Worm (Caenorhabditis elegans) whole organism, early embryonic: ENCODE data around the gene tag-52.

ENCODE experiments used
- B0310.2 ChIP-seq: sonication (generic microtip); optimal IDR thresholded peaks from 2 replicates; lab custom pipeline; 2016; ENCODE audit warnings: mild to moderate bottlenecking, missing genetic modification characterization, missing compliant biosample characterization
- F13C5.2 ChIP-seq: sonication (generic microtip); optimal IDR thresholded peaks from 2 replicates; lab custom pipeline; 2017; ENCODE audit warnings: mild to moderate bottlenecking, missing genetic modification characterization, inconsistent platforms, missing compliant biosample characterization
- aly-1 ChIP-seq: sonication (generic microtip); optimal IDR thresholded peaks from 2 replicates; lab custom pipeline; 2016; ENCODE audit warnings: missing genetic modification characterization, missing compliant biosample characterization
- ama-1 ChIP-seq: fragments of 150-350 bp; optimal IDR thresholded peaks from 2 replicates; lab custom pipeline; 2014
- ceh-13 ChIP-seq: fragments of 200-800 bp; sonication (Bioruptor generic); optimal IDR thresholded peaks from 2 replicates; lab custom pipeline; 2018; ENCODE audit warnings: mild to moderate bottlenecking, missing genetic modification characterization, missing compliant biosample characterization
- ceh-36 ChIP-seq: sonication (generic microtip); optimal IDR thresholded peaks from 2 replicates; lab custom pipeline; 2016; ENCODE audit warnings: missing genetic modification characterization, inconsistent platforms, missing compliant biosample characterization
- ets-7 ChIP-seq: sonication (generic microtip); optimal IDR thresholded peaks from 2 replicates; lab custom pipeline; 2016; ENCODE audit warnings: missing genotype, missing genetic modification characterization, missing compliant biosample characterization
- flt-1 ChIP-seq: fragments of 200-800 bp; sonication (Bioruptor generic); IDR thresholded peaks from 2 replicates; pipeline ENCODE4 v1.3.6; 2022; ENCODE audit warnings: missing genetic modification characterization, missing compliant biosample characterization
- hmbx-1 ChIP-seq: sonication (generic microtip); optimal IDR thresholded peaks from 2 replicates; lab custom pipeline; 2016; ENCODE audit warnings: mild to moderate bottlenecking, missing genetic modification characterization, missing compliant biosample characterization
- hmg-4 ChIP-seq: fragments of 200-800 bp; sonication (Bioruptor generic); optimal IDR thresholded peaks from 2 replicates; lab custom pipeline; 2018; ENCODE audit warnings: mild to moderate bottlenecking, missing genetic modification characterization, missing compliant biosample characterization
- hnd-1 ChIP-seq: sonication (generic microtip); optimal IDR thresholded peaks from 2 replicates; lab custom pipeline; 2016; ENCODE audit warnings: missing genetic modification characterization, missing compliant biosample characterization
- pes-1 ChIP-seq: fragments of 200-800 bp; sonication (Bioruptor generic); IDR thresholded peaks from 2 replicates; pipeline ENCODE4 v1.3.6; 2022; ENCODE audit warnings: missing genetic modification reagents, missing genetic modification characterization, missing compliant biosample characterization
- scrt-1 ChIP-seq: fragments of 200-800 bp; sonication (Bioruptor generic); IDR thresholded peaks from 2 replicates; pipeline ENCODE4 v1.3.6; 2022; ENCODE audit warnings: missing genetic modification characterization, missing compliant biosample characterization
- sea-1 ChIP-seq: fragments of 200-800 bp; sonication (Bioruptor generic); conservative IDR thresholded peaks from 2 replicates; pipeline ENCODE4 v1.3.6; 2022; ENCODE audit warnings: missing genetic modification characterization, missing compliant biosample characterization
- tbx-11 ChIP-seq: fragments of 200-800 bp; sonication (Bioruptor generic); IDR thresholded peaks from 2 replicates; pipeline ENCODE4 v1.3.6; 2022; ENCODE audit warnings: missing genetic modification characterization, missing compliant biosample characterization
- tbx-37 ChIP-seq: fragments of 200-800 bp; sonication (Bioruptor generic); conservative IDR thresholded peaks from 2 replicates; pipeline ENCODE4 v1.3.6; 2022; ENCODE audit warnings: missing genetic modification reagents, missing genetic modification characterization, missing compliant biosample characterization
- tra-4 ChIP-seq: sonication (generic microtip); optimal IDR thresholded peaks from 2 replicates; lab custom pipeline; 2017; ENCODE audit warnings: missing genetic modification characterization, missing compliant biosample characterization

tag-52 gene

ce11 chrX:3678507-3679175 lies at the start of gene tag-52:
Gene tag-52 (minus strand): TSS chrX:3678557.
- peak; percentile 88 for TF ChIP-seq hmg-4 (GFP tag; lab: Kevin White, UChicago)
- no peak for TF ChIP-seq hnd-1 (tag; lab: Kevin White, UChicago)
- no peak for TF ChIP-seq B0310.2 (tag; lab: Kevin White, UChicago)
- no peak for TF ChIP-seq ets-7 (tag; lab: Kevin White, UChicago)
- no peak for TF ChIP-seq pes-1
- no peak for TF ChIP-seq ama-1 (lab: Kevin White, UChicago)
- TF ChIP-seq tra-4 (tag; lab: Kevin White, UChicago) = no peak
- TF ChIP-seq aly-1 (tag; lab: Kevin White, UChicago) = no peak
- TF ChIP-seq tbx-37 (GFP tag; lab: Robert Waterston, UW) = no peak
- peak; percentile 34 for TF ChIP-seq ceh-36
- no peak for TF ChIP-seq sea-1 (GFP tag; lab: Robert Waterston, UW)
- peak; percentile 65 for TF ChIP-seq F13C5.2 (tag; lab: Kevin White, UChicago)
- TF ChIP-seq tbx-11 = no peak
- TF ChIP-seq flt-1 (GFP tag; lab: Robert Waterston, UW) = no peak
- no peak for TF ChIP-seq ceh-13 (GFP tag; lab: Kevin White, UChicago)
- TF ChIP-seq hmbx-1 = no peak
- no peak for TF ChIP-seq scrt-1 (GFP tag; lab: Robert Waterston, UW)

- no peak for TF ChIP-seq ama-1 (lab: Kevin White, UChicago)
- TF ChIP-seq tra-4 (tag; lab: Kevin White, UChicago) = no peak
- TF ChIP-seq scrt-1 (GFP tag; lab: Robert Waterston, UW) = no peak
- no peak for TF ChIP-seq ceh-13 (GFP tag; lab: Kevin White, UChicago)
- TF ChIP-seq flt-1 (GFP tag; lab: Robert Waterston, UW) = no peak
- TF ChIP-seq B0310.2 (tag; lab: Kevin White, UChicago) = no peak
- TF ChIP-seq hnd-1 (tag; lab: Kevin White, UChicago) = no peak
- TF ChIP-seq tbx-11 = no peak
- TF ChIP-seq sea-1 (GFP tag; lab: Robert Waterston, UW) = no peak
- TF ChIP-seq pes-1 = no peak
- no peak for TF ChIP-seq ets-7 (tag; lab: Kevin White, UChicago)
- TF ChIP-seq ceh-36 = no peak
- TF ChIP-seq hmg-4 (GFP tag; lab: Kevin White, UChicago) = no peak
- no peak for TF ChIP-seq F13C5.2 (tag; lab: Kevin White, UChicago)
- TF ChIP-seq hmbx-1 = no peak
- TF ChIP-seq tbx-37 (GFP tag; lab: Robert Waterston, UW) = no peak
- no peak for TF ChIP-seq aly-1 (tag; lab: Kevin White, UChicago)
These were observed 48.9 kb upstream of the tag-52 start, which contains the start of gene nlp-1 for ce11 chrX:3727274-3727673. Gene nlp-1 (plus strand): TSS chrX:3727574.

ce11 chrX:3725437-3725836 lies 47.1 kb upstream of the tag-52 start:
- TF ChIP-seq B0310.2 (tag; lab: Kevin White, UChicago) (no peak), ets-7 (tag; lab: Kevin White, UChicago) (no peak), aly-1 (tag; lab: Kevin White, UChicago) (no peak), F13C5.2 (tag; lab: Kevin White, UChicago) (no peak), ceh-36 (no peak), hnd-1 (tag; lab: Kevin White, UChicago) (no peak), sea-1 (GFP tag; lab: Robert Waterston, UW) (no peak), ceh-13 (GFP tag; lab: Kevin White, UChicago) (no peak), hmbx-1 (no peak), tbx-11 (no peak), hmg-4 (GFP tag; lab: Kevin White, UChicago) (no peak)

- TF ChIP-seq hnd-1 (tag; lab: Kevin White, UChicago) = no peak
- TF ChIP-seq aly-1 (tag; lab: Kevin White, UChicago) = no peak
- no peak for TF ChIP-seq B0310.2 (tag; lab: Kevin White, UChicago)
- TF ChIP-seq F13C5.2 (tag; lab: Kevin White, UChicago) = no peak
- no peak for TF ChIP-seq tra-4 (tag; lab: Kevin White, UChicago)
- TF ChIP-seq hmg-4 (GFP tag; lab: Kevin White, UChicago) = no peak
These were observed 37.5 kb upstream of the tag-52 start for ce11 chrX:3715835-3716234.

- no peak for TF ChIP-seq pes-1
- TF ChIP-seq hnd-1 (tag; lab: Kevin White, UChicago) = no peak
- TF ChIP-seq B0310.2 (tag; lab: Kevin White, UChicago) = no peak
- no peak for TF ChIP-seq flt-1 (GFP tag; lab: Robert Waterston, UW)
- TF ChIP-seq tra-4 (tag; lab: Kevin White, UChicago) = no peak
- no peak for TF ChIP-seq hmg-4 (GFP tag; lab: Kevin White, UChicago)
- no peak for TF ChIP-seq tbx-37 (GFP tag; lab: Robert Waterston, UW)
These were observed 36.4 kb upstream of the tag-52 start, which contains the start of gene C01C4.2 for ce11 chrX:3714797-3715196. Gene C01C4.2 (plus strand): TSS chrX:3715097.

- TF ChIP-seq B0310.2 (tag; lab: Kevin White, UChicago) (no peak), tbx-37 (GFP tag; lab: Robert Waterston, UW) (no peak), ceh-13 (GFP tag; lab: Kevin White, UChicago) (no peak), F13C5.2 (tag; lab: Kevin White, UChicago) (no peak), sea-1 (GFP tag; lab: Robert Waterston, UW) (no peak), hmbx-1 (no peak), aly-1 (tag; lab: Kevin White, UChicago) (no peak), tbx-11 (no peak), pes-1 (no peak), scrt-1 (GFP tag; lab: Robert Waterston, UW) (no peak), tra-4 (tag; lab: Kevin White, UChicago) (no peak), ceh-36 (no peak), hmg-4 (GFP tag; lab: Kevin White, UChicago) (no peak), hnd-1 (tag; lab: Kevin White, UChicago) (no peak), ets-7 (tag; lab: Kevin White, UChicago) (no peak), flt-1 (GFP tag; lab: Robert Waterston, UW) (no peak), ama-1 (lab: Kevin White, UChicago) (no peak)
These were observed 33.3 kb upstream of the tag-52 start for ce11 chrX:3711581-3712101.
